Fruit fly (Drosophila melanogaster): ENCODE results near the gene jet.

Gene jet

DNA sequence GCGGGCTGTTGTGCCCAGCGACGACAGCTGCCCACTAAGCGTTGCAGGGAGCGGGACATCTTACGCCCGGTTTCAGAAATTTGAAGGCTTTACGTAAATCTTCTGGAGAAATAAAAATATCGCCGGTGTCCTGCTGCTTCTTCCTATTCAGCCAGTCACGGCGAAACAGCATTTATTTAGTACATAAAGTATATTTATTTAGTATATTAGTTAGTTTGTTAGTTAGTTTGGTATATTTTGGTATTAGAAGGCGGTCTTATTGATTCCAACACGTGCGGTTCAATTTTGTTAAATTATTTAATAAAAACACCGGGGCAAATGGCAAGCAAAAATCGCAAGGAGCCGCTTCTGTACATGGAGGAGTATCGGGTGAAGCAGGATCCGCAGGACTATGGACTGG, 19.2 kb upstream of the jet start, which contains the start of the genes Scox and Polr1C:
Scox (minus strand) TSS at position 169 of the 400 bp plus-strand sequence.
Polr1C (plus strand) TSS at position 238 of the 400 bp plus-strand sequence.
- TF ChIP-seq CG17801 (GFP tag; optimal IDR thresholded peaks at IDR 0.05; ENCODE audit: partially characterized antibody), result no peak

DNA sequence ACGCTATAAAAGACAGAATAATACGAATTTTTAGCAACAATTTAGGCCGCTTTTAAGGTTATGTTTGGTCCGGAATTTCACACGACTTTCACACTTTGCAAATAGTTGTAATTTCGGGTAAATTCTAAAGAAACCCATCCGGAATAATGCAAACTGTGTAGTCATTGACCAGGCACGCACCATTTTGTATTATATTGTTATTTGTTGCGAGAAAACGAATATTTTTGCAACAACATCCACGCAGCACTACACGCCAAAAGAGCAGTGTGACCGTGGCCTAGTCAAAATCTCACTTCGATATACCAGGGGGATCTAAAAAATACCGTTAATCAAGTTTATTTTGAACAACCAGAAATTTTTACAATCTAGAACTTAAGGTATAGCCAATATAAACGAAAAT, 17.9 kb upstream of the jet start, which contains the start of gene eIF3i:
eIF3i (minus strand) TSS at position 265 of the 400 bp plus-strand sequence.
- no peak for TF ChIP-seq CG17801 (GFP tag; optimal IDR thresholded peaks at IDR 0.05; ENCODE audit: partially characterized antibody)

DNA sequence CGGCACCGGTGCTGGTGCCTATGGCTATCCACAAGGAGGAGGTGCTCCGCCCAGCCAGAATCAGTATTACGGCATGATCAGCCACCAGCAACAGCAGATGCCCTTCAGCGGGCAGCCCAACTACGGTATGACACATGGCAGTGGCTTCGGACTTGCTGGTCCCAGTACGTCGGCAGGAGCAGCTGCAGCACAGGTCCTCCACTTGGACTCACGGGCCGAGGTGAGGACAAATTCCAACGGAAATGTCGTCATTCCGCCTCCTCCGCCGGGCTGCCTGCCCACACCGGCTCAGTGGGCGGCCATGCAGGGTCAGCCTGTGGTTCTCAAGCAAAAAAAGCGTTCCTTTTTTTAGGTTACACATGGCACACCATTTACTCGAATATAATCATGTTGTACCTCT, 16.3 kb upstream of the jet start:
- TF ChIP-seq CG17801 (GFP tag; optimal IDR thresholded peaks at IDR 0.05; ENCODE audit: partially characterized antibody), result no peak

dm6 chr2L:4965420-4965819, 15.8 kb upstream of the jet start, which contains the start of gene CG34125:
CG34125 (plus strand) TSS chr2L:4965673.
- TF ChIP-seq CG17801 (GFP tag; optimal IDR thresholded peaks at IDR 0.05; ENCODE audit: partially characterized antibody), result peak; percentile 13

DNA sequence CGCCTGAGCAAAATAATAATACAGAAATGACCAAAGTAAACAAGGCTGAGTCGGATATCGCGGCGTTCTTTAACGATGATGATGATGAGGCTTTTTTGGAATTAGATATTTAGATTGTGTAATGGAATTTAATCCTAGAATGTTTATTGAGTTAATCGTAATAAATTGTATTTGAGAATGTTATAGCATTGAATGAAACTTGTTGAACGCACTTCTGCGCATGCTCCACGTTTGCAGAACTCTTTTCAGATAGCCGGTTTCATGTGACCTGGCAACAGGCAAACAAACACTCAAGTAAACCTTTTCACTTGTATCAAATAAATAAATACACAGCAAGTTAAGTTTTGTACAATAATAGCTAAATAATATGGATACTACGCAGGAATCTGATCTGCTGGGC, 8.5 kb upstream of the jet start, which contains the start of gene CG34124:
CG34124 (plus strand) TSS at position 301 of the 400 bp plus-strand sequence.
- no peak for TF ChIP-seq CG17801 (GFP tag; optimal IDR thresholded peaks at IDR 0.05; ENCODE audit: partially characterized antibody)

DNA sequence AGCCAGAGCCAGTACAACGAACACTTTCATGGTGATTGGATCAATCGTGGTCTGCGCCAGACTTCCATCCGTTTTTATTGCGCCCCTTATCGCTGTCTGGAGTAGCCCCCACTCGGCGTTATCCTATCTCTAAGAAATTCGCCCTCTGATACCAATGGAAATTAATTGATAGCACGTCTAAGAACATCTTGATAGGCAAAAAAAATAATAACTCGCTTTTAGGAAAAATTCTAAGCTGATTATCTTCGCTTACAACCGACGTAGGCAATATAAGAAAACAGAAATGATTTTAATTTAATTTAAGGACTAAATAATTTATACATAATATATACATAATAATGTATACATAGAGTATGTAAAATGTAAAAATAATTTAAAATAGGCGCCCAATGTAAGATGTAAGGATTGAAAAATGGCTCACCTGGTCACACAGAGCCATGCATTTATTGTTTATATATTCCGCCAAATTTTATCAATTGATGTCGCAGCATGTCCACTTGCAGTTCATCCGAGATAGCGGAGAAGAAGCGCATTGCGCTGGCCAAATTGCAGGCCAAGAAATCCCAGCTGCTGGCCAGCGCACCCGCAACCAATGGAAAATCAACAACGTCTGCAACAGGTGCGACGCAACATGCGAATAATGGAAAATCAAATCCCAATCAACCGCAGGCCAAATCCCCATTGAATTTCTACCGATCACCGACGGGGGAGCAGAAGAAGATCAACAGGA, 5.7 kb upstream of the jet start, which contains the start of the genes Jon25Bi and Marcal1:
Jon25Bi (minus strand) TSS at position 51 of the 730 bp plus-strand sequence.
Marcal1 (plus strand) TSS at position 416 of the 730 bp plus-strand sequence.
- no peak for TF ChIP-seq CG17801 (GFP tag; optimal IDR thresholded peaks at IDR 0.05; ENCODE audit: partially characterized antibody)

DNA sequence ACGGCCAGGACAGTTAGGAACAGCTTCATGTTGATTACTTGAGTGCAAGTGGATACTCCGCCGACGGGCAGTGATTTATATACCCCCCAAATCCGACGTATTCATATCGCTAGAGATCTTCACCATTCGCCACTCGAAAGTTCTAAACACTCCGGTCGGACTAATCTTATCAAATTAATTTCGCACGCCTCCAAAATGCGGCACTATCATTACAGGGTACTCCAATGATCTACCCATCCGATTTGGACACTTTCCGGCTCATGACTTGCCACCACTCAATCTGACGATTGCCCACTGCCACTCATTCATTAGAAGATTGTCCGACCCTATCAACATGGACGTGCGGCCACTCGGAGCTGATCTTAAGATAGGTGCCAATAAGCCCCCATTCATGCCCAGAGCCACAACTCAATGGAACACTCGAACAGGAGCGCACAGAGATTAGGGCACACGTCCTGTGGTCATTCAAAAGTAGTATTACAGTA, 3.5 kb upstream of the jet start, which contains the start of gene Jon25Bii:
Jon25Bii (minus strand) TSS at position 51 of the 485 bp plus-strand sequence.
- TF ChIP-seq CG17801 (GFP tag; optimal IDR thresholded peaks at IDR 0.05; ENCODE audit: partially characterized antibody), result no peak

DNA sequence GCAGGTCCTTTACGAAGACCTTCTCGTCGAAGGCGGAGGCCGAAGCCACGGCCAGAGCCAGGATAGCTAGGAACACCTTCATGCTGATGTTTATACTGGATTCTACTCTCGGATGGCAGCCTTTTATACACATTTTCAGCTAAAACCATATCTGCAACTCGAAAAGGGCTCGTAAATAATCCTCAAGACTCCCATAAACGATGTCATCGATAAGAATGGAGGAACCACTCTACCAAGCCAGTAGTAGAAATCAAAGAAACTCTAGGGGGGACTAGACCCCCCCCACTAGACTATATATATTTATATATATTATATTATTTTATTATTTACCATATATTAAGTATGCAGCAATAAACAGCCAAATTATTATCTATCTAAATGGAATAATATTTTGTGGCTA, 1.1 kb upstream of the jet start, which contains the start of gene Jon25Biii:
Jon25Biii (minus strand) TSS at position 101 of the 400 bp plus-strand sequence.
- no peak for TF ChIP-seq CG17801 (GFP tag; optimal IDR thresholded peaks at IDR 0.05; ENCODE audit: partially characterized antibody)

DNA sequence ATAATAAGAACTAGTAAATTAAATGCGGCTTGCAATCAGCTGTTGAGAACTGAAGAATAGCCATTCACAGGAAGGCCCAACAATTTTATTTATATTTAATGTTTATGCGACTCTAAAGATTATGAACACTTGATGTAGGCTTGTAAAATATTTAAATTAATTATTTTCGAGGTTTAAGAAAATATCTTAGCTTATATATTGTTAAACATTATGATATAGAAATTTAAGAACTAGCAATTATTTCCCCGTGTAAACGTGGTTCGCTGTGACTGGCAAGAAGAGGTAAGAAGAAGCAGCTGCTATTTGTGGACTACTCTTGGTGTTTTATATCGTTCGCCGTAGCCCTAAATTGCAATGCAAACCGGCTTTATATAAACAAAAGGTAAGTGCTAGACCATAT, 4.3 kb downstream of the jet start, which contains the start of the genes mRpL24 and betaggt-I:
mRpL24 (minus strand) TSS at position 62 of the 400 bp plus-strand sequence.
betaggt-I (plus strand) TSS at position 280 of the 400 bp plus-strand sequence.
- TF ChIP-seq CG17801 (GFP tag; optimal IDR thresholded peaks at IDR 0.05; ENCODE audit: partially characterized antibody), result peak; percentile 98

dm6 chr2L:4942257-4942792, 7.3 kb downstream of the jet start, which contains the start of gene synr:
synr (plus strand) TSS chr2L:4942742.
- no peak for TF ChIP-seq CG17801 (GFP tag; optimal IDR thresholded peaks at IDR 0.05; ENCODE audit: partially characterized antibody)

DNA sequence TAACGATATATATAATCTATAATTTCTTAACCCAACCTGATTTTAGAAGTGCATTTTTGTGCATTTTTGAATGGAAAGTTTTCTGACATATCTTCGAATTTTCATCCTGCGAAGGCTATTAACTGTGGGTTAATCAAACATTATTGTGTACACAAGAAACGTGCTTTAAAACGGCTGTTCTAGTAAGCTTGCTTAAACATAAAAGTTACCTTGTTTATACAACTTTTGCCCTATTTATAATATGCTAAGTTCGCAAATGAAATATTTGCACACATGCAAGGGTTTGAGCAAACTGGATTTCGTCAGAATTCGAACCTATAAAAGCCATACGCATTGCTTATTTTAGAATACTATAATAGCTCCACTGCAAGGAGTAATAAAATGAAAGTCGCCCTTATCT, 12.5 kb downstream of the jet start, which contains the start of gene Sgs1:
Sgs1 (plus strand) TSS at position 350 of the 400 bp plus-strand sequence.
- no peak for TF ChIP-seq CG17801 (GFP tag; optimal IDR thresholded peaks at IDR 0.05; ENCODE audit: partially characterized antibody)

DNA sequence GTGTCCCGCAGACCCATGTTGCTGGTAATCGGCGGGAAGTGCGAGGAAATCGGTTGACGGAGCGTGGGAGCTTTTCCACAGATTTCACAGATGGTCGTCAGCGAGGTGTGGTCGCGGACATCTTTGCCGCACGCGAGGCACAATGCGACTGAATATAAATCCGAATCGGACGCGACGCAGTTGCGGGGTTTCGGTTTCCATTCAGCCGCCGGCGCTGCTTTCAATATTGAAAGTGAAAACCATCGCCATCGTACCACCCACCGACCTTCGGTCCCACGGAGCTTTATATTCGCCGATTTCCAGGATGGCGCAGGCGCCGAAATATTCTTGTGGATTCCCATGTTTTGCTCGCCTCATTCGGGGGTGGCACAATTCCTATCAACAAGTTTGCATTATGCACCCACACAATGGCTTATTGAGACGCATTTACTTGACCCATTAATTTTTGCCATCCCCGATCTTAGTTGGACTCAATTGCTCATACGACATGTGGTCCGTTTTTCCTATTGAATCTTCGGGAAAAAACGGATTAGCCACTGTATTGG, 13.2 kb downstream of the jet start, which contains the start of gene hoe2:
hoe2 (minus strand) TSS at position 126 of the 545 bp plus-strand sequence.
- TF ChIP-seq CG17801 (GFP tag; optimal IDR thresholded peaks at IDR 0.05; ENCODE audit: partially characterized antibody), result no peak

- TF ChIP-seq CG17801 (GFP tag; optimal IDR thresholded peaks at IDR 0.05; ENCODE audit: partially characterized antibody), result no peak
These were observed 17.3 kb downstream of the jet start, which contains the start of gene hoe1 for dm6 chr2L:4932284-4932683. hoe1 (minus strand) TSS chr2L:4932384.

DNA sequence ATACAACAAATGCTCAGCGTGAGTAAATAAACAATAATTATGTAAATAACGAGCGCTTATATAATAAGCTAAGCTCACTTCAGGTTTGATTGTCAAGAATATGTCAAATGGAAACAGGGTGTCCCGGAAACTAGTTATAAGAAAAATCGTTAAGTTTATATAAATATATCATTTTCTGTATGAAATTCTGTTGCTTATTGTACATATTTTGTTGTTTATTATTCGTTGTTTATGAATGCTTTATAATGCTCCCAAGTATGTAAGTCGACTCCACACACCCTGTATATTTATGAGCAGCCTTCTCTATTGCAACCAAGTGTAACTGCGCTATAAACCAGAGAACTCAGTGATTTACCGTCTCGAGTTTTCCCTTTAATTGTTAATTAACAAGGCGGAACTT, 19.0 kb downstream of the jet start:
- no peak for TF ChIP-seq CG17801 (GFP tag; optimal IDR thresholded peaks at IDR 0.05; ENCODE audit: partially characterized antibody)

DNA sequence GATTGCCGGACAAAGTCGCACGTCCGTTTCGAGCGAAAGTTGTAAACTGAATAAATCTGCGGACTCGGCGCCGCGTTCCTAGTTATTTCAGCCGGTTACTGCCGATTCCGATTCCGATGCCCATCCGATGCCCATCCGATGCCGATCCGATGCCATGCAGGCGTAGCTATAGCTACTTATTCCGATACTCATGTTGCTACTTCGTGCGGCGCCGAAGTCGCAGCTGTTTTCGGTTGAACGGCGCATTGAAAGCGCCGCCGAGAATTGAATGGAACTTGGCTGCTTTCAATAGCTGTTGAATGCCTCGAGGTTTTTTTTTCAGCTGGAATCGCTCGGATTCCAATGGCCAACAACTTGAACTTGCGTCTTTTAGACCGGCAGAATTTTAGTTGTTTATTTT, 21.2 kb downstream of the jet start:
- TF ChIP-seq CG17801 (GFP tag; optimal IDR thresholded peaks at IDR 0.05; ENCODE audit: partially characterized antibody), result no peak
